Worm (Caenorhabditis elegans): ENCODE measurements around the gene R01E6.5.

R01E6.5 gene

ce11 chrX:13528630-13529138, 8.2 kb upstream of the R01E6.5 start, which contains the start of gene F18H3.4 (continued):
- no peak for TF ChIP-seq mef-2 (tag; optimal IDR thresholded peaks at IDR 0.05)
- TF ChIP-seq ceh-8 (GFP tag; optimal IDR thresholded peaks at IDR 0.05): no peak
- no peak for TF ChIP-seq unc-62 (GFP tag; optimal IDR thresholded peaks at IDR 0.05)
- no peak for TF ChIP-seq nhr-84 (tag; optimal IDR thresholded peaks at IDR 0.05)
- no peak for TF ChIP-seq snpc-4 (tag; optimal IDR thresholded peaks at IDR 0.05)
- TF ChIP-seq Y116A8C.19 (tag; optimal IDR thresholded peaks at IDR 0.05; ENCODE audit: borderline replicate concordance): no peak
- no peak for TF ChIP-seq lir-3 (tag; optimal IDR thresholded peaks at IDR 0.05; ENCODE audit: poor library complexity)
- TF ChIP-seq pag-3 (tag; optimal IDR thresholded peaks at IDR 0.05; ENCODE audit: borderline replicate concordance, insufficient read depth): no peak
- no peak for TF ChIP-seq ceh-90 (tag; optimal IDR thresholded peaks at IDR 0.05)
- no peak for TF ChIP-seq nhr-28 (tag; optimal IDR thresholded peaks at IDR 0.05)
- peak; percentile 57 for TF ChIP-seq lin-14 (GFP tag; optimal IDR thresholded peaks at IDR 0.05)
- no peak for TF ChIP-seq fkh-4 (tag; optimal IDR thresholded peaks at IDR 0.05; ENCODE audit: borderline replicate concordance)
- TF ChIP-seq dpl-1 (GFP tag; optimal IDR thresholded peaks at IDR 0.05): peak; percentile 19 to 42 (median 23)
- TF ChIP-seq lin-39 (tag; optimal IDR thresholded peaks at IDR 0.05): no peak
- no peak for TF ChIP-seq aly-2 (tag; optimal IDR thresholded peaks at IDR 0.05)
- no peak for TF ChIP-seq unc-130 (tag; optimal IDR thresholded peaks at IDR 0.05)
- no peak for TF ChIP-seq hlh-4 (tag; optimal IDR thresholded peaks at IDR 0.05)
- TF ChIP-seq unc-86 (tag; optimal IDR thresholded peaks at IDR 0.05): no peak
- TF ChIP-seq C04F5.9 (tag; optimal IDR thresholded peaks at IDR 0.05): no peak
- no peak for TF ChIP-seq swsn-7 (tag; optimal IDR thresholded peaks at IDR 0.05)
- TF ChIP-seq pqm-1 (tag; optimal IDR thresholded peaks at IDR 0.05): no peak
- no peak for TF ChIP-seq nhr-237 (tag; optimal IDR thresholded peaks at IDR 0.05)
- no peak for TF ChIP-seq lin-13 (GFP tag; optimal IDR thresholded peaks at IDR 0.05)
- no peak for TF ChIP-seq nhr-11 (tag; optimal IDR thresholded peaks at IDR 0.05)
- peak in 1 of 3 experiments; percentile 30 for TF ChIP-seq ceh-82 (tag; optimal IDR thresholded peaks at IDR 0.05)
- TF ChIP-seq ces-1 (GFP tag; optimal IDR thresholded peaks at IDR 0.05): no peak
- peak; percentile 37 for TF ChIP-seq blmp-1 (tag; optimal IDR thresholded peaks at IDR 0.05)
- no peak for TF ChIP-seq ets-5 (GFP tag; IDR thresholded peaks at IDR 0.05)
- TF ChIP-seq C34B4.2 (tag; optimal IDR thresholded peaks at IDR 0.05): no peak
- TF ChIP-seq nhr-12 (tag; optimal IDR thresholded peaks at IDR 0.05): no peak
- TF ChIP-seq nhr-77 (tag; optimal IDR thresholded peaks at IDR 0.05): peak; percentile 36
- peak; percentile 47 for TF ChIP-seq snu-23 (GFP tag; optimal IDR thresholded peaks at IDR 0.05)
- peak; percentile 14 for TF ChIP-seq tbx-2 (tag; optimal IDR thresholded peaks at IDR 0.05)
- no peak for TF ChIP-seq zag-1 (tag; optimal IDR thresholded peaks at IDR 0.05)
- TF ChIP-seq mab-9 (GFP tag; IDR thresholded peaks at IDR 0.05): no peak
- TF ChIP-seq fkh-8 (tag; optimal IDR thresholded peaks at IDR 0.05): no peak
- no peak for TF ChIP-seq lin-15B (tag; optimal IDR thresholded peaks at IDR 0.05)
- peak; percentile 2 for TF ChIP-seq mep-1 (tag; optimal IDR thresholded peaks at IDR 0.05)
- no peak for TF ChIP-seq pax-3 (tag; optimal IDR thresholded peaks at IDR 0.05)
- peak; percentile 93 for TF ChIP-seq nhr-20 (tag; optimal IDR thresholded peaks at IDR 0.05)
- peak; percentile 81 for TF ChIP-seq nhr-85 (tag)
- no peak for TF ChIP-seq alr-1 (tag; optimal IDR thresholded peaks at IDR 0.05; ENCODE audit: borderline replicate concordance)
- TF ChIP-seq hpl-2 (GFP tag; optimal IDR thresholded peaks at IDR 0.05): no peak
- no peak for TF ChIP-seq xbp-1 (tag; optimal IDR thresholded peaks at IDR 0.05)
- TF ChIP-seq rnt-1 (tag; optimal IDR thresholded peaks at IDR 0.05): no peak
- TF ChIP-seq zip-4 (GFP tag; optimal IDR thresholded peaks at IDR 0.05): no peak
- TF ChIP-seq fos-1 (tag; optimal IDR thresholded peaks at IDR 0.05): peak; percentile 57
- no peak for TF ChIP-seq fkh-10 (GFP tag; optimal IDR thresholded peaks at IDR 0.05)
- TF ChIP-seq jun-1 (tag; optimal IDR thresholded peaks at IDR 0.05): peak; percentile 51
- no peak for TF ChIP-seq aha-1 (tag; optimal IDR thresholded peaks at IDR 0.05)
- TF ChIP-seq nhr-90 (tag; optimal IDR thresholded peaks at IDR 0.05; ENCODE audit: poor library complexity): peak; percentile 73
- TF ChIP-seq egl-27 (tag; optimal IDR thresholded peaks at IDR 0.05): no peak
- peak; percentile 31 for TF ChIP-seq nhr-47 (tag; optimal IDR thresholded peaks at IDR 0.05)

Measured in whole organism, L1 larva.